Worm (Caenorhabditis elegans): ENCODE measurements around the gene C14C11.2.

DNA sequence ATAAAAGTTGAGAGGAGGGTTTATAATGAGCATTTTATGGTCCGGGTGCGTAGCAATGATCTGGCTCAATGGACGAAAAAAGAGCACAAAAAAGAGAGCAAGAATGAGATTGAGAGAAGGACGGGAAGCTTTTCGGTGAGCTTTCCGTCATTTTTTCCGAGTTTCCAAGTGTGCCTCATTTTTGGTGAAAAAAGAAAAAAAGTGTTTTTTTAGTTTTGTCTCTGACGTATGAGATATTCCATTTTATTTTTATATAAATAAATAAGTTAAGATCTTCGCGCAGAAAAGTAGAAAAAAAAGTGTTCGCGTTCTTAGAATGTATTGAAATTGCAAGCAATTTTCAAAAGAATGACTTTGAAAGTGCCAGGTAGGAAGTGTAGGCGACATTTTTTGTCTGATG lies 40.9 kb upstream of the C14C11.2 start, which contains the start of gene memb-2:
- TF ChIP-seq flt-1 (GFP tag; IDR thresholded peaks at IDR 0.05) (no peak), T22C8.4 (GFP tag; IDR thresholded peaks at IDR 0.05) (no peak), klf-2 (GFP tag; conservative IDR thresholded peaks at IDR 0.05) (no peak), med-1 (GFP tag; optimal IDR thresholded peaks at IDR 0.05; ENCODE audit: insufficient read depth) (no peak), ztf-23 (GFP tag; IDR thresholded peaks at IDR 0.05) (no peak), tab-1 (GFP tag; IDR thresholded peaks at IDR 0.05) (no peak), ref-1 (GFP tag; conservative IDR thresholded peaks at IDR 0.05) (no peak), cog-1 (tag; optimal IDR thresholded peaks at IDR 0.05) (no peak), ztf-29 (GFP tag; IDR thresholded peaks at IDR 0.05) (no peak)
